Fruit fly (Drosophila melanogaster) whole organism, embryonic: ENCODE measurements around the gene CG46440.

Experiments
- CG7928 ChIP-seq: fragments of 200-800 bp; sonication (Bioruptor generic); optimal IDR thresholded peaks from 2 replicates; lab custom pipeline; 2017; ENCODE audit warnings: missing biosample characterization, mild to moderate bottlenecking, missing genetic modification characterization
- CG9797 ChIP-seq: fragments of 200-800 bp; sonication (Bioruptor generic); optimal IDR thresholded peaks from 3 replicates; lab custom pipeline; 2018; ENCODE audit warnings: missing biosample characterization, mild to moderate bottlenecking, missing genetic modification characterization
- Dbx ChIP-seq: fragments of 200-800 bp; sonication (Bioruptor generic); IDR thresholded peaks from 3 replicates; pipeline ENCODE4 v1.3.6; 2022; ENCODE audit warnings: missing biosample characterization, missing genetic modification characterization
- Gug ChIP-seq: fragments of 200-800 bp; sonication (Bioruptor generic); IDR thresholded peaks from 4 replicates; pipeline ENCODE4 v1.3.6; 2022; ENCODE audit warnings: missing biosample characterization, missing genetic modification characterization
- Lpt ChIP-seq: fragments of >200 bp; optimal IDR thresholded peaks from 2 replicates; lab custom pipeline; 2018; ENCODE audit warnings: missing biosample characterization, missing genetic modification characterization
- TFAM ChIP-seq: fragments of 200-800 bp; sonication (Bioruptor generic); optimal IDR thresholded peaks from 2 replicates; lab custom pipeline; 2017; ENCODE audit warnings: missing biosample characterization, missing genetic modification characterization, inconsistent platforms
- chn ChIP-seq: fragments of 200-800 bp; sonication (Bioruptor generic); optimal IDR thresholded peaks from 2 replicates; lab custom pipeline; 2016; ENCODE audit warnings: missing biosample characterization, missing genetic modification characterization
- ci ChIP-seq: fragments of 200-800 bp; sonication (Bioruptor generic); IDR thresholded peaks from 3 replicates; pipeline ENCODE4 v1.3.6; 2022; ENCODE audit warnings: missing biosample characterization, missing genetic modification characterization
- dysf ChIP-seq: fragments of 200-800 bp; sonication (Bioruptor generic); IDR thresholded peaks from 3 replicates; pipeline ENCODE4 v1.3.6; 2022; ENCODE audit warnings: missing biosample characterization, missing genetic modification characterization
- fru ChIP-seq: fragments of >200 bp; optimal IDR thresholded peaks from 2 replicates; lab custom pipeline; 2017

DNA sequence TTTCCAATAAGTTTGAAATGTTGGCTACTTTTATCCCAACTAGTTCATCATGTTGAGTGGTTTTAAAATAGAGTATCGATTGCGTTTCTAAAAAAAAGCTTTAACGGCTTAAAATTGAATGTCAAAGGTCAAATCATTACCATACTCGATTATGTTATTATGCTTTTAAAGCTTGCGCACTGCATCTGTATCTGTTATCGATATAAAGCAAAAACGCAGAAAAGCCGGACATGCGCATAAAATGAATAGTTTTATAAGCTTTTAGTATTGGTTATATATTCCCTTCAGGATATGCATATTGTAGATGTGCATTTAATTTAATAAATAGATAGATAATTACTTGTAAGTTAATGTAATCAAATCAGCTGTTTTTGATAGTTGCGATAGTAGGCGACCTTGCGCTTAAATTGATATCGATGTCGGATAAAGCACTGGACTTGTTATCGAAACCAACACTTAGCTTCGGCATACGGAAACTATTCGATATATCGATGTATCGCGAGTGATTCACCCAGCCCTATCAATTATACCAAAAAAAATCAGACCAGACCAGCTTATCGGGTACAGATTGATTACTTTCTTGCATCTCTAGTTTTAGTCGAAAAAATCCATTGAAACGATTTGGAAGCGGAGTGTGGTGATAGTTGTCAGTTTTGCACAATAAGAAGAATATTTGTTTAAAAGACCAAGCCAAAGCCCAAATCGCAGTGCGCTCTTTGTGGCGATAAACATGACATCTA lies 34.2 kb upstream of the CG46440 start, which contains the start of gene shi:
- TF ChIP-seq TFAM (no peak), dysf (GFP tag; lab: Robert Waterston, UW) (no peak), fru (no peak), ci (GFP tag; lab: Robert Waterston, UW) (peak; percentile 58; the same call in 2 of the 3 replicates), Gug (no peak), chn (no peak), Dbx (peak; percentile 61; the same call in 2 of the 3 replicates), CG9797 (peak; percentile 85), CG7928 (GFP tag; lab: Kevin White, UChicago) (peak; percentile 83), Lpt (GFP tag; lab: Kevin White, UChicago) (no peak)
